Worm (Caenorhabditis elegans) whole organism, L2 larva: Measurements from ENCODE around the gene sri-24.

Experiments used
- C34F6.9 ChIP-seq: fragments of 150-350 bp; optimal IDR thresholded peaks from 2 replicates; lab custom pipeline; 2014; ENCODE audit warnings: missing biosample characterization, missing genetic modification characterization
- Y55F3AM.14 ChIP-seq: fragments of 200-800 bp; sonication (Bioruptor generic); optimal IDR thresholded peaks from 2 replicates; lab custom pipeline; 2018; ENCODE audit warnings: mild to moderate bottlenecking, missing genetic modification characterization, missing compliant biosample characterization
- ceh-82 ChIP-seq: fragments of 150-350 bp; optimal IDR thresholded peaks from 2 replicates; lab custom pipeline; 2014; ENCODE audit warnings: missing biosample characterization, missing genetic modification characterization
- elt-3 ChIP-seq: sonication (generic microtip); optimal IDR thresholded peaks from 2 replicates; lab custom pipeline; 2017; ENCODE audit warnings: missing biosample characterization, missing genetic modification characterization
- lin-11 ChIP-seq: fragments of 150-350 bp; sonication (generic microtip); optimal IDR thresholded peaks from 2 replicates; lab custom pipeline; 2014; ENCODE audit warnings: missing biosample characterization, missing genetic modification characterization, inconsistent platforms, mixed read lengths
- lin-39 ChIP-seq: fragments of 150-350 bp; optimal IDR thresholded peaks from 2 replicates; lab custom pipeline; 2014; ENCODE audit warnings: missing biosample characterization, missing genetic modification reagents, missing genetic modification characterization
- nhr-23 ChIP-seq: fragments of 150-350 bp; optimal IDR thresholded peaks from 2 replicates; lab custom pipeline; 2014; ENCODE audit warnings: missing biosample characterization, missing genetic modification reagents, missing genetic modification characterization
- nhr-25 ChIP-seq: fragments of 150-350 bp; sonication (generic microtip); optimal IDR thresholded peaks from 3 replicates; lab custom pipeline; 2014; ENCODE audit warnings: missing biosample characterization, missing genetic modification characterization
- nhr-77 ChIP-seq: fragments of 150-350 bp; optimal IDR thresholded peaks from 2 replicates; lab custom pipeline; 2014; ENCODE audit warnings: missing biosample characterization, missing genetic modification characterization
- unc-62 ChIP-seq: fragments of 150-350 bp; optimal IDR thresholded peaks from 2 replicates; lab custom pipeline; 2014; ENCODE audit warnings: missing biosample characterization, missing genetic modification reagents, missing genetic modification characterization

DNA sequence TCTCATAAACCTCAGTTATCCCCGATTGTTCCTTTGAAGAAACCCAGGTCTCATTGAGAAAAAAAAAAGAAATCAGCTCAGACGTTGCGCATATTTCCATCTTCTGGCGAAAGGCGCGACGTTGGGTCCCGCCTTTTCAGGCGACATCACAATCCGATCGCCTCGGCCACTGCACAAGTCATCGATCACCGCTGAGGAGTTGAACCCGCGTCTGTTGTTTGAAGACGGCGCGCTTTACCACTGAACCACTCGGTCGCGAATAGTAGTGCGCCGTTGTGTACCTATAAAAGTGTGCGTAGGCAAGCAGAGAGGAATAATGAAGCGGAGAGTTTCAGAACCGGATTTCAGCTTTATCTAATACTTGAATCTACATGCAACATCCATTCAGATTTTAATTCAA, 21.1 kb upstream of the sri-24 start, which contains the start of gene Y75B12B.11:
- TF ChIP-seq elt-3 (tag; lab: Kevin White, UChicago) (no peak), ceh-82 (tag; lab: Kevin White, UChicago) (no peak), unc-62 (no peak), C34F6.9 (tag; lab: Kevin White, UChicago) (peak; percentile 62), nhr-77 (no peak), nhr-23 (tag; lab: Kevin White, UChicago) (no peak), lin-39 (tag; lab: Kevin White, UChicago) (no peak), lin-11 (tag; lab: Kevin White, UChicago) (peak; percentile 66), Y55F3AM.14 (GFP tag; lab: Kevin White, UChicago) (peak; percentile 77), nhr-25 (tag; lab: Kevin White, UChicago) (no peak)
